Worm (Caenorhabditis elegans) whole organism, L1 larva: ENCODE measurements around the gene nhr-153.

Experiments
- aly-2 ChIP-seq: fragments of 150-350 bp; optimal IDR thresholded peaks from 2 replicates; lab custom pipeline; 2014; ENCODE audit warnings: missing biosample characterization, missing genetic modification characterization
- ama-1 ChIP-seq: fragments of 150-350 bp; optimal IDR thresholded peaks from 2 replicates; lab custom pipeline; 2014
- blmp-1 ChIP-seq: fragments of 150-350 bp; optimal IDR thresholded peaks from 2 replicates; lab custom pipeline; 2014; ENCODE audit warnings: missing biosample characterization, missing genetic modification characterization
- lsy-2 ChIP-seq, 2 experiments: fragments of 150-350 bp; optimal IDR thresholded peaks; 2 replicates each; lab custom pipeline; 2014; ENCODE audit warnings: missing biosample characterization in 2 of 2, missing genetic modification characterization in 2 of 2
- nhr-76 ChIP-seq: sonication (generic microtip); optimal IDR thresholded peaks from 2 replicates; lab custom pipeline; 2017; ENCODE audit warnings: missing biosample characterization, missing genetic modification characterization
- nhr-77 ChIP-seq: fragments of 150-350 bp; optimal IDR thresholded peaks from 2 replicates; lab custom pipeline; 2014; ENCODE audit warnings: missing biosample characterization, missing genetic modification characterization
- unc-130 ChIP-seq: fragments of 150-350 bp; optimal IDR thresholded peaks from 2 replicates; lab custom pipeline; 2017; ENCODE audit warnings: missing biosample characterization, missing genetic modification characterization, inconsistent platforms

ce11 chrV:12137942-12138341, 33.9 kb downstream of the nhr-153 start:
- TF ChIP-seq nhr-76 (no peak), blmp-1 (tag; lab: Kevin White, UChicago) (no peak), lsy-2 (tag; optimal IDR thresholded peaks at IDR 0.05; lab: Kevin White, UChicago) (no peak), aly-2 (tag; lab: Kevin White, UChicago) (no peak), ama-1 (lab: Kevin White, UChicago) (no peak), nhr-77 (tag; lab: Kevin White, UChicago) (no peak), unc-130 (tag; lab: Kevin White, UChicago) (no peak)
